Worm (Caenorhabditis elegans) whole organism, L4 larva: ENCODE results near the gene eol-1.
A peak's percentile ranks its signal among the peaks of the same experiment; 100 is the strongest.

Experiments used
- F26F4.8 ChIP-seq: fragments of 200-800 bp; sonication (Bioruptor generic); conservative IDR thresholded peaks from 2 replicates; pipeline ENCODE4 v1.3.6; 2022; ENCODE audit warnings: missing genetic modification characterization, missing compliant biosample characterization
- F44E2.7 ChIP-seq: fragments of 200-800 bp; sonication (Bioruptor generic); IDR thresholded peaks from 2 replicates; pipeline ENCODE4 v2.1.2; 2022; ENCODE audit warnings: missing genetic modification characterization, missing compliant biosample characterization
- F49E8.2 ChIP-seq: sonication (generic microtip); optimal IDR thresholded peaks from 2 replicates; lab custom pipeline; 2016; ENCODE audit warnings: missing compliant biosample characterization, mild to moderate bottlenecking, missing genetic modification characterization, borderline replicate concordance
- R02D3.7 ChIP-seq: fragments of 150-350 bp; sonication (generic microtip); optimal IDR thresholded peaks from 3 replicates; lab custom pipeline; 2014; ENCODE audit warnings: missing biosample characterization, missing genetic modification characterization
- T20F7.1 ChIP-seq: fragments of 200-800 bp; sonication (Bioruptor generic); optimal IDR thresholded peaks from 2 replicates; lab custom pipeline; 2018; ENCODE audit warnings: mild to moderate bottlenecking, missing genetic modification characterization, missing compliant biosample characterization
- ZK546.5 ChIP-seq, 2 experiments: sonication (generic microtip); optimal IDR thresholded peaks; 2 replicates each; lab custom pipeline; 2017; ENCODE audit warnings: missing biosample characterization in 2 of 2, missing genetic modification characterization in 2 of 2
- aha-1 ChIP-seq: fragments of 150-350 bp; peaks from one replicate; lab custom pipeline; 2014; ENCODE audit warnings: missing biosample characterization, missing genetic modification characterization
- ama-1 ChIP-seq: fragments of 150-350 bp; optimal IDR thresholded peaks from 2 replicates; lab custom pipeline; 2014; ENCODE audit warnings: inconsistent platforms, mixed read lengths
- arid-1 ChIP-seq: fragments of 200-800 bp; sonication (Bioruptor generic); conservative IDR thresholded peaks from 2 replicates; pipeline ENCODE4 v1.3.6; 2022; ENCODE audit warnings: missing genetic modification reagents, missing genetic modification characterization, missing compliant biosample characterization
- ceh-20 ChIP-seq: fragments of 200-800 bp; sonication (Bioruptor generic); IDR thresholded peaks from 2 replicates; pipeline ENCODE4 v1.3.6; 2022; ENCODE audit warnings: missing genetic modification reagents, missing genetic modification characterization, missing compliant biosample characterization
- ceh-28 ChIP-seq: fragments of 150-350 bp; optimal IDR thresholded peaks from 2 replicates; lab custom pipeline; 2014; ENCODE audit warnings: missing biosample characterization, missing genetic modification reagents, missing genetic modification characterization
- ctbp-1 ChIP-seq: fragments of 200-800 bp; sonication (Bioruptor generic); IDR thresholded peaks from 2 replicates; pipeline ENCODE4 v1.3.6; 2022; ENCODE audit warnings: missing genetic modification reagents, missing genetic modification characterization, missing compliant biosample characterization
- daf-16 ChIP-seq, 3 experiments: sonication (generic microtip); optimal IDR thresholded peaks; 2 replicates each; lab custom pipeline; 2016 to 2017; ENCODE audit warnings: missing genetic modification characterization in 3 of 3, missing genetic modification reagents in 3 of 3, mild to moderate bottlenecking in 2 of 3, missing compliant biosample characterization in 2 of 3, missing biosample characterization in 1 of 3, moderate library complexity in 1 of 3
- daf-19 ChIP-seq: fragments of 200-800 bp; sonication (Bioruptor generic); conservative IDR thresholded peaks from 2 replicates; pipeline ENCODE4 v1.3.6; 2022; ENCODE audit warnings: missing genetic modification characterization, missing compliant biosample characterization
- dmd-6 ChIP-seq: fragments of 200-800 bp; sonication (Bioruptor generic); IDR thresholded peaks from 2 replicates; pipeline ENCODE4 v1.3.6; 2022; ENCODE audit warnings: missing genetic modification reagents, missing genetic modification characterization, missing compliant biosample characterization
- dmd-8 ChIP-seq: fragments of 200-800 bp; sonication (Bioruptor generic); IDR thresholded peaks from 2 replicates; pipeline ENCODE4 v1.3.6; 2022; ENCODE audit warnings: missing genetic modification characterization, missing compliant biosample characterization
- dmd-9 ChIP-seq: fragments of 200-800 bp; sonication (Bioruptor generic); IDR thresholded peaks from 2 replicates; pipeline ENCODE4 v1.3.6; 2022; ENCODE audit warnings: missing genetic modification reagents, missing genetic modification characterization, missing compliant biosample characterization
- dpl-1 ChIP-seq: fragments of 150-350 bp; optimal IDR thresholded peaks from 2 replicates; lab custom pipeline; 2014; ENCODE audit warnings: missing biosample characterization, missing genetic modification reagents, missing genetic modification characterization
- dve-1 ChIP-seq: sonication (generic microtip); optimal IDR thresholded peaks from 2 replicates; lab custom pipeline; 2017; ENCODE audit warnings: antibody characterized with exemption, mild to moderate bottlenecking, missing genetic modification characterization, missing compliant biosample characterization; ENCODE audit not compliant: insufficient read depth
- fos-1 ChIP-seq: fragments of 150-350 bp; optimal IDR thresholded peaks from 2 replicates; lab custom pipeline; 2014; ENCODE audit warnings: missing biosample characterization, missing genetic modification characterization
- hlh-11 ChIP-seq: fragments of 200-800 bp; sonication (Bioruptor generic); optimal IDR thresholded peaks from 2 replicates; lab custom pipeline; 2018; ENCODE audit warnings: mild to moderate bottlenecking, missing genetic modification characterization, missing compliant biosample characterization
- hlh-30 ChIP-seq: sonication (generic microtip); optimal IDR thresholded peaks from 2 replicates; lab custom pipeline; 2017; ENCODE audit warnings: antibody characterized with exemption, mild to moderate bottlenecking, missing genetic modification characterization, missing compliant biosample characterization; ENCODE audit not compliant: insufficient read depth
- lin-15B ChIP-seq: fragments of 150-350 bp; sonication (generic microtip); optimal IDR thresholded peaks from 3 replicates; lab custom pipeline; 2014; ENCODE audit warnings: missing biosample characterization, missing genetic modification characterization
- lin-29 ChIP-seq: fragments of 200-800 bp; sonication (Bioruptor generic); IDR thresholded peaks from 2 replicates; pipeline ENCODE4 v1.3.6; 2022; ENCODE audit warnings: missing genetic modification reagents, missing genetic modification characterization, missing compliant biosample characterization
- lin-38 ChIP-seq: fragments of 200-800 bp; sonication (Bioruptor generic); IDR thresholded peaks from 2 replicates; pipeline ENCODE4 v1.3.6; 2022; ENCODE audit warnings: missing genetic modification reagents, missing genetic modification characterization, missing compliant biosample characterization
- lsy-2 ChIP-seq, 2 experiments: fragments of 150-350 bp in 1 of 2; sonication (generic microtip) in 1 of 2; optimal IDR thresholded peaks; 2 replicates each; lab custom pipeline; 2014 to 2017; ENCODE audit warnings: missing biosample characterization in 2 of 2, missing genetic modification characterization in 2 of 2
- madf-5 ChIP-seq, 2 experiments: fragments of 200-800 bp; sonication (Bioruptor generic); IDR thresholded peaks; 2 replicates each; pipeline ENCODE4 v1.3.6; 2022; ENCODE audit warnings: missing compliant biosample characterization in 2 of 2, missing genetic modification characterization in 2 of 2
- madf-9 ChIP-seq: fragments of 200-800 bp; sonication (Bioruptor generic); conservative IDR thresholded peaks from 2 replicates; pipeline ENCODE4 v1.3.6; 2022; ENCODE audit warnings: missing genetic modification reagents, missing genetic modification characterization, missing compliant biosample characterization
- mdl-1 ChIP-seq, 2 experiments: fragments of 150-350 bp in 1 of 2; sonication (generic microtip) in 1 of 2; optimal IDR thresholded peaks; 2 replicates each; lab custom pipeline; 2014 to 2017; ENCODE audit warnings: missing biosample characterization in 2 of 2, missing genetic modification characterization in 2 of 2
- mep-1 ChIP-seq: fragments of 150-350 bp; sonication (generic microtip); optimal IDR thresholded peaks from 3 replicates; lab custom pipeline; 2014; ENCODE audit warnings: missing biosample characterization, missing genetic modification characterization
- mxl-2 ChIP-seq: fragments of 200-800 bp; sonication (Bioruptor generic); conservative IDR thresholded peaks from 2 replicates; pipeline ENCODE4 v1.3.6; 2022; ENCODE audit warnings: missing genetic modification reagents, missing genetic modification characterization, missing compliant biosample characterization
- nhr-10 ChIP-seq: fragments of 150-350 bp; optimal IDR thresholded peaks from 2 replicates; lab custom pipeline; 2014; ENCODE audit warnings: missing biosample characterization, missing genetic modification characterization
- nhr-102 ChIP-seq: sonication (generic microtip); optimal IDR thresholded peaks from 2 replicates; lab custom pipeline; 2016; ENCODE audit warnings: mild to moderate bottlenecking, missing genetic modification characterization, moderate library complexity, missing compliant biosample characterization
- nhr-11 ChIP-seq: fragments of 150-350 bp; optimal IDR thresholded peaks from 2 replicates; lab custom pipeline; 2014; ENCODE audit warnings: missing biosample characterization, missing genetic modification characterization
- nhr-28 ChIP-seq: fragments of 150-350 bp; optimal IDR thresholded peaks from 2 replicates; lab custom pipeline; 2014; ENCODE audit warnings: missing biosample characterization, missing genetic modification characterization
- nhr-42 ChIP-seq: fragments of 200-800 bp; sonication (Bioruptor generic); IDR thresholded peaks from 2 replicates; pipeline ENCODE4 v1.3.6; 2022; ENCODE audit warnings: missing genetic modification characterization, missing compliant biosample characterization
- nhr-48 ChIP-seq: sonication (generic microtip); optimal IDR thresholded peaks from 2 replicates; lab custom pipeline; 2016; ENCODE audit warnings: mild to moderate bottlenecking, missing genetic modification characterization, missing compliant biosample characterization
- nhr-77 ChIP-seq: fragments of 150-350 bp; optimal IDR thresholded peaks from 2 replicates; lab custom pipeline; 2014; ENCODE audit warnings: missing biosample characterization, missing genetic modification characterization
- pqm-1 ChIP-seq: sonication (generic microtip); optimal IDR thresholded peaks from 2 replicates; lab custom pipeline; 2017; ENCODE audit warnings: missing biosample characterization, missing genetic modification characterization
- saeg-2 ChIP-seq: fragments of 200-800 bp; sonication (Bioruptor generic); IDR thresholded peaks from 2 replicates; pipeline ENCODE4 v1.3.6; 2022; ENCODE audit warnings: missing genetic modification reagents, missing genetic modification characterization, missing compliant biosample characterization
- snpc-4 ChIP-seq: fragments of 150-350 bp; optimal IDR thresholded peaks from 2 replicates; lab custom pipeline; 2014; ENCODE audit warnings: missing biosample characterization, missing genetic modification characterization
- spr-3 ChIP-seq: fragments of 200-800 bp; sonication (Bioruptor generic); optimal IDR thresholded peaks from 2 replicates; lab custom pipeline; 2018; ENCODE audit warnings: mild to moderate bottlenecking, missing genetic modification characterization, missing compliant biosample characterization
- unc-39 ChIP-seq: sonication (generic microtip); optimal IDR thresholded peaks from 2 replicates; lab custom pipeline; 2017; ENCODE audit warnings: missing biosample characterization, missing genetic modification characterization
- unc-62 ChIP-seq, 3 experiments: fragments of 150-350 bp in 1 of 3; sonication (generic microtip); optimal IDR thresholded peaks in 2 of 3; peaks in 1 of 3; 1 replicate in 1 of 3; 2 replicates in 2 of 3; lab custom pipeline; 2014 to 2017; ENCODE audit warnings: missing biosample characterization in 3 of 3, missing genetic modification characterization in 3 of 3, missing genetic modification reagents in 3 of 3, missing genotype in 1 of 3
- zfp-3 ChIP-seq: fragments of 200-800 bp; sonication (Bioruptor generic); conservative IDR thresholded peaks from 2 replicates; pipeline ENCODE4 v1.3.6; 2022; ENCODE audit warnings: missing genetic modification reagents, missing genetic modification characterization, missing compliant biosample characterization
- zip-11 ChIP-seq: fragments of 200-800 bp; sonication (Bioruptor generic); IDR thresholded peaks from 2 replicates; pipeline ENCODE4 v1.3.6; 2022; ENCODE audit warnings: missing genetic modification characterization, missing compliant biosample characterization
- ztf-11 ChIP-seq: fragments of 150-350 bp; optimal IDR thresholded peaks from 2 replicates; lab custom pipeline; 2014; ENCODE audit warnings: missing biosample characterization, missing genetic modification characterization

Gene eol-1

DNA sequence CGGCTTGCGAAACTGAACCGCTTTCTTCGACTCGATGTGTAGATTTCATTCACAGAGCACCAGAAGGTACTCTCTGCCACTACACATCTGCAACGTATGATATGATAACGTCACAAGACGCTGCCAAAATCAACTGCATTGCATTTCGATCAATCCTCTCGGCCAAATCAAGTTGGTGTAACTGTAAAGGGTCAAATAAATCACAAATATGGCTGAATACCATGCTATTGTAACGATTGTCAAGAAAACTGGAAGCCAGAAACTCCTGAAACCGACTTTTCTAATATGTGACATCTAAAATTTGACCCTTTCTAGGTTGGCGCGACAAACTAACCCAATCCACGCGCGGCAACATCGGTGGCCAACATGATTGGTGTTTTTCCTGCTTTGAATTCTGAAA, 29.3 kb upstream of the eol-1 start:
- TF ChIP-seq lin-15B (tag; lab: Kevin White, UChicago) (no peak), zip-11 (GFP tag; lab: Robert Waterston, UW) (no peak), ceh-20 (GFP tag; lab: Robert Waterston, UW) (no peak), nhr-48 (tag; lab: Kevin White, UChicago) (no peak), dpl-1 (GFP tag; lab: Kevin White, UChicago) (no peak), F44E2.7 (GFP tag; lab: Robert Waterston, UW) (no peak), unc-39 (tag; lab: Kevin White, UChicago) (no peak), daf-16 (GFP tag; optimal IDR thresholded peaks at IDR 0.05; lab: Kevin White, UChicago) (no peak), daf-16 (tag; optimal IDR thresholded peaks at IDR 0.05; lab: Kevin White, UChicago) (no peak), pqm-1 (tag; lab: Kevin White, UChicago) (no peak), saeg-2 (GFP tag; lab: Robert Waterston, UW) (no peak), madf-9 (no peak), T20F7.1 (no peak), ctbp-1 (GFP tag; lab: Robert Waterston, UW) (no peak), zfp-3 (no peak), hlh-30 (tag; lab: Kevin White, UChicago) (no peak), mxl-2 (GFP tag; lab: Robert Waterston, UW) (no peak), snpc-4 (no peak), dmd-8 (GFP tag; lab: Robert Waterston, UW) (no peak), ztf-11 (no peak)

DNA sequence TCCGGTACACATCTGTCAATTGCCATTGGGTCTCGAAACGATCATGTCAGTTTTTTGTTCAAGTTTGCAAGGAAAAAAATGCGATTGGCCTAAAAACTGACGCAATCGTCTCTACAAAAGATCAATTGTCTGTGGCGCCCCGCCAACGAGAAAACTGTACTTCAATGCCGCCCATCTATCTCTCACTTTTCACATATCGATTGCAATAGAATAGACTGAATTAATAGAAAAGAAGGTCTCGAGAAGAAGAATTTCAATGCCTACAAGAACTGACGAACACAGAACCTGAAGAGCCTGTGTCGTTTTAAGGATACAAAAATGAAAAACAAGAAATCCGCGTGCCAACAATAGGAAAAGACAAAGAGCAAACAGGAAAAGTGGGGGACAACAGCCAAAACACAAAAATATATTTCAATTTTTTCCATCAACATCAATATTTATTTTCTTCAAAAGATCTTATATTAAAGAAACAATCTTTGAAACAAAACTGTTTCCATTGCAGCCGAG, 27.7 kb upstream of the eol-1 start:
- peak; percentile 90 for TF ChIP-seq ama-1
- peak; percentile 4 for TF ChIP-seq nhr-48 (tag; lab: Kevin White, UChicago)
- peak; percentile 3 for TF ChIP-seq nhr-28
- peak; percentile 72 for TF ChIP-seq zfp-3
- TF ChIP-seq ctbp-1 (GFP tag; lab: Robert Waterston, UW): 0 out of 2 replicates have a peak, but pooled peaks have one; percentile 13
- no peak for TF ChIP-seq madf-5 (GFP tag; IDR thresholded peaks at IDR 0.05; lab: Robert Waterston, UW)
- peak; percentile 62; the same call in 1 of the 2 replicates for TF ChIP-seq dmd-6
- peak; percentile 98 for TF ChIP-seq aha-1 (tag; lab: Kevin White, UChicago)
- TF ChIP-seq mdl-1 (tag; optimal IDR thresholded peaks at IDR 0.05; lab: Kevin White, UChicago): no peak
- TF ChIP-seq daf-19 (GFP tag; lab: Robert Waterston, UW): peak; percentile 58; the same call in 1 of the 2 replicates
- TF ChIP-seq zip-11 (GFP tag; lab: Robert Waterston, UW): no peak
- no peak for TF ChIP-seq nhr-10 (tag; lab: Kevin White, UChicago)
- no peak for TF ChIP-seq nhr-42
- TF ChIP-seq lin-38: peak; percentile 47
- peak; percentile 64 for TF ChIP-seq hlh-11
- no peak for TF ChIP-seq nhr-77 (tag; lab: Kevin White, UChicago)
- TF ChIP-seq lin-29: no peak
- no peak for TF ChIP-seq dmd-9 (GFP tag; lab: Robert Waterston, UW)
- no peak for TF ChIP-seq madf-9
- no peak for TF ChIP-seq fos-1 (tag; lab: Kevin White, UChicago)
- 0 out of 2 replicates have a peak, but pooled peaks have one; percentile 5 for TF ChIP-seq arid-1 (GFP tag; lab: Robert Waterston, UW)
- peak in 1 of 2 experiments; percentile 76 for TF ChIP-seq lsy-2 (tag; optimal IDR thresholded peaks at IDR 0.05; lab: Kevin White, UChicago)
- peak; percentile 87 for TF ChIP-seq dve-1 (tag; lab: Kevin White, UChicago)
- no peak for TF ChIP-seq nhr-11 (tag; lab: Kevin White, UChicago)
- no peak for TF ChIP-seq F26F4.8
- peak; percentile 21 for TF ChIP-seq mep-1 (tag; lab: Kevin White, UChicago)
- peak; percentile 14 for TF ChIP-seq spr-3 (GFP tag; lab: Kevin White, UChicago)
- peak; percentile 14 for TF ChIP-seq F49E8.2 (tag; lab: Kevin White, UChicago)
- TF ChIP-seq unc-62 (GFP tag; optimal IDR thresholded peaks at IDR 0.05 in 1 of 2; lab: Kevin White, UChicago): no peak
- TF ChIP-seq unc-62 (tag; optimal IDR thresholded peaks at IDR 0.05; lab: Kevin White, UChicago): no peak
- no peak for TF ChIP-seq ceh-28 (tag; lab: Kevin White, UChicago)
- peak; percentile 26 for TF ChIP-seq pqm-1 (tag; lab: Kevin White, UChicago)
- TF ChIP-seq nhr-102: peak; percentile 62
- no peak for TF ChIP-seq R02D3.7 (tag; lab: Kevin White, UChicago)
- TF ChIP-seq ZK546.5 (tag; optimal IDR thresholded peaks at IDR 0.05; lab: Kevin White, UChicago): no peak
- TF ChIP-seq daf-16 (GFP tag; optimal IDR thresholded peaks at IDR 0.05; lab: Kevin White, UChicago): peak in 1 of 2 experiments; percentile 39
- TF ChIP-seq daf-16 (tag; optimal IDR thresholded peaks at IDR 0.05; lab: Kevin White, UChicago): peak; percentile 35
